Fruit fly (Drosophila melanogaster) whole organism, pupa: ENCODE measurements around the gene HIP-R.
"Not testable (repeated sequence)": the region's sequence is repeated elsewhere in the genome, so short reads cannot be mapped to it uniquely, and the experiment has no call there.

Experiments used
- CG10348 ChIP-seq: fragments of 200-800 bp; sonication (Bioruptor generic); IDR thresholded peaks from 2 replicates; pipeline ENCODE4 v1.3.6; 2022; ENCODE audit warnings: missing biosample characterization, missing genetic modification characterization
- CG12605 ChIP-seq: fragments of 200-800 bp; sonication (Bioruptor generic); IDR thresholded peaks from 2 replicates; pipeline ENCODE4 v1.3.6; 2022; ENCODE audit warnings: missing biosample characterization, missing genetic modification characterization
- CG13204 ChIP-seq: fragments of 200-800 bp; sonication (Bioruptor generic); optimal IDR thresholded peaks from 2 replicates; lab custom pipeline; 2018; ENCODE audit warnings: missing biosample characterization, mild to moderate bottlenecking, missing genetic modification characterization, moderate library complexity
- CG14655 ChIP-seq: fragments of 200-800 bp; sonication (Bioruptor generic); optimal IDR thresholded peaks from 3 replicates; lab custom pipeline; 2017; ENCODE audit warnings: mild to moderate bottlenecking, missing biosample characterization, missing genetic modification reagents, missing genetic modification characterization
- CG15710 ChIP-seq: fragments of 200-800 bp; sonication (Bioruptor generic); optimal IDR thresholded peaks from 2 replicates; lab custom pipeline; 2018; ENCODE audit warnings: missing biosample characterization, mild to moderate bottlenecking, missing genetic modification characterization, moderate library complexity
- CG17806 ChIP-seq: fragments of 200-800 bp; sonication (Bioruptor generic); optimal IDR thresholded peaks from 2 replicates; lab custom pipeline; 2018; ENCODE audit warnings: missing biosample characterization, mild to moderate bottlenecking, missing genetic modification characterization, moderate library complexity
- CG32121 ChIP-seq: fragments of 200-800 bp; sonication (Bioruptor generic); IDR thresholded peaks from 2 replicates; pipeline ENCODE4 v1.3.6; 2022; ENCODE audit warnings: missing biosample characterization, missing genetic modification characterization
- CG34367 ChIP-seq: fragments of 200-800 bp; sonication (Bioruptor generic); optimal IDR thresholded peaks from 2 replicates; lab custom pipeline; 2018; ENCODE audit warnings: missing biosample characterization, mild to moderate bottlenecking, missing genetic modification characterization
- CG4496 ChIP-seq: fragments of 200-800 bp; sonication (Bioruptor generic); IDR thresholded peaks from 3 replicates; pipeline ENCODE4 v1.3.6; 2022; ENCODE audit warnings: missing biosample characterization, missing genetic modification characterization
- CG8159 ChIP-seq: fragments of 200-800 bp; sonication (Bioruptor generic); optimal IDR thresholded peaks from 3 replicates; lab custom pipeline; 2018; ENCODE audit warnings: missing biosample characterization, mild to moderate bottlenecking, missing genetic modification characterization, moderate library complexity
- CG8301 ChIP-seq: fragments of 200-800 bp; sonication (Bioruptor generic); optimal IDR thresholded peaks from 2 replicates; lab custom pipeline; 2018; ENCODE audit warnings: missing biosample characterization, mild to moderate bottlenecking, missing genetic modification characterization
- CG9948 ChIP-seq: fragments of 200-800 bp; sonication (Bioruptor generic); optimal IDR thresholded peaks from 2 replicates; lab custom pipeline; 2018; ENCODE audit warnings: missing biosample characterization, mild to moderate bottlenecking, missing genetic modification characterization, moderate library complexity
- D1 ChIP-seq: fragments of 200-800 bp; sonication (Bioruptor generic); optimal IDR thresholded peaks from 2 replicates; lab custom pipeline; 2018; ENCODE audit warnings: missing biosample characterization, mild to moderate bottlenecking, missing genetic modification characterization, moderate library complexity
- EcR ChIP-seq: fragments of 200-800 bp; sonication (Bioruptor generic); optimal IDR thresholded peaks from 3 replicates; lab custom pipeline; 2019; ENCODE audit warnings: missing biosample characterization, missing genetic modification characterization, mild to moderate bottlenecking, moderate library complexity, missing genetic modification reagents
- Ets98B ChIP-seq: fragments of 200-800 bp; sonication (Bioruptor generic); IDR thresholded peaks from 2 replicates; pipeline ENCODE4 v1.3.6; 2022; ENCODE audit warnings: missing biosample characterization, missing genetic modification characterization
- Pif1A ChIP-seq: fragments of 200-800 bp; sonication (Bioruptor generic); optimal IDR thresholded peaks from 3 replicates; lab custom pipeline; 2016; ENCODE audit warnings: missing biosample characterization, missing genetic modification characterization
- Pif1B ChIP-seq: fragments of 200-800 bp; sonication (Bioruptor generic); optimal IDR thresholded peaks from 3 replicates; lab custom pipeline; 2016; ENCODE audit warnings: missing biosample characterization, missing genetic modification characterization
- Snoo ChIP-seq: fragments of 200-800 bp; sonication (Bioruptor generic); optimal IDR thresholded peaks from 3 replicates; lab custom pipeline; 2017; ENCODE audit warnings: missing biosample characterization, mild to moderate bottlenecking, missing genetic modification characterization, inconsistent platforms
- fd96Ca ChIP-seq: fragments of 200-800 bp; sonication (Bioruptor generic); IDR thresholded peaks from 3 replicates; pipeline ENCODE4 v1.3.6; 2022; ENCODE audit warnings: missing biosample characterization, missing genetic modification characterization
- gl ChIP-seq: fragments of 200-800 bp; sonication (Bioruptor generic); optimal IDR thresholded peaks from 2 replicates; lab custom pipeline; 2018; ENCODE audit warnings: missing biosample characterization, mild to moderate bottlenecking, missing genetic modification characterization
- rn ChIP-seq: fragments of 200-800 bp; sonication (Bioruptor generic); IDR thresholded peaks from 2 replicates; pipeline ENCODE4 v1.3.6; 2022; ENCODE audit warnings: missing biosample characterization, missing genetic modification characterization

Gene HIP-R

DNA sequence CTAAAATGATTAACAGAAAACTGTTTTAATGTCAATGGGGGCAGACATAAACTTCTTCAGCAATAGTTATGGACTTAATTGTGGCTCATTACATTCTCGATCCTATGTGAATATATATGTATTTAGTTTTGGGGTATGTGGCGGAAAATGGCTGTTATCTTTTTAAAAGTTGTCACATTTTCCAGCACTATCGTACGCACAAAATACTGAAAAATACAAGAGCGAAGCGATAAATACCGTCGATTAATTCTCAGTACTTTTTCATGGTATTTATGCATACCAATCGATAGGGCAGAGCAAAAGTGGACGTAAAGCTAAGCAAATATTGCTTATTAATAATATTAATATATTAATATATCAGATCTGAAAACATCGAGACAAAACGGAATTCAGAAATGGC lies at the start of gene HIP-R:
Gene HIP-R, plus strand, starts transcription at position 201 of the 400 bp plus-strand sequence.
- TF ChIP-seq CG12605, fd96Ca, rn (GFP tag; lab: Robert Waterston, UW): not testable (repeated sequence)

DNA sequence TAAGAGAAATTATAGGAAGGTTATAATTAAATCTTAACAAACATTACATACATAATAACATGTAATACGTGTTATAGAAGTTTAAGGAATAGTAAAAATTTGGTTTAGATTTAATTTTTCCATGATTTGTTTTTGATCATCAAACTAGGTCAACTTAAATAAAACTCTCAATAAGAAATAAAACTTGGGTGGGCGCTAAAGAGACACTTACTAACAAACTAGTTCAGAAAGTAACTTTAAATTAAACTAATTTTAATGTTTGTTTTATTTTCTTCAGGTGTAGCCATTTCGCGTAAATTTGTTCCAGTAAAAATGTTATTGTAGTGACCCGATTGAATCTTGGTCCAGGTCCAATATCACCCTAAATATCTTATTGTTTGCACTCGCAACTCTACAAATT lies 49.5 kb upstream of the HIP-R start:
- TF ChIP-seq gl (no peak), CG9948 (tag; lab: Kevin White, UChicago) (peak; percentile 15), D1 (no peak), CG8301 (tag; lab: Kevin White, UChicago) (no peak), CG4496 (GFP tag; lab: Robert Waterston, UW) (peak; percentile 43; the same call in 1 of the 3 replicates), CG12605 (GFP tag; lab: Robert Waterston, UW) (no peak), fd96Ca (GFP tag; lab: Robert Waterston, UW) (no peak), CG32121 (GFP tag; lab: Robert Waterston, UW) (peak; percentile 17; the same call in 1 of the 2 replicates), CG14655 (GFP tag; lab: Kevin White, UChicago) (peak; percentile 60), CG15710 (no peak), CG10348 (GFP tag; lab: Robert Waterston, UW) (no peak), EcR (GFP tag; lab: Kevin White, UChicago) (no peak), CG8159 (tag; lab: Kevin White, UChicago) (peak; percentile 10), Ets98B (GFP tag; lab: Robert Waterston, UW) (no peak), Pif1B (GFP tag; lab: Kevin White, UChicago) (no peak), Pif1A (GFP tag; lab: Kevin White, UChicago) (peak; percentile 33), CG34367 (tag; lab: Kevin White, UChicago) (no peak), Snoo (tag; lab: Kevin White, UChicago) (no peak), CG17806 (tag; lab: Kevin White, UChicago) (peak; percentile 32), CG13204 (GFP tag; lab: Kevin White, UChicago) (no peak), rn (GFP tag; lab: Robert Waterston, UW) (0 out of 2 replicates have a peak, but pooled peaks have one; percentile 14)

DNA sequence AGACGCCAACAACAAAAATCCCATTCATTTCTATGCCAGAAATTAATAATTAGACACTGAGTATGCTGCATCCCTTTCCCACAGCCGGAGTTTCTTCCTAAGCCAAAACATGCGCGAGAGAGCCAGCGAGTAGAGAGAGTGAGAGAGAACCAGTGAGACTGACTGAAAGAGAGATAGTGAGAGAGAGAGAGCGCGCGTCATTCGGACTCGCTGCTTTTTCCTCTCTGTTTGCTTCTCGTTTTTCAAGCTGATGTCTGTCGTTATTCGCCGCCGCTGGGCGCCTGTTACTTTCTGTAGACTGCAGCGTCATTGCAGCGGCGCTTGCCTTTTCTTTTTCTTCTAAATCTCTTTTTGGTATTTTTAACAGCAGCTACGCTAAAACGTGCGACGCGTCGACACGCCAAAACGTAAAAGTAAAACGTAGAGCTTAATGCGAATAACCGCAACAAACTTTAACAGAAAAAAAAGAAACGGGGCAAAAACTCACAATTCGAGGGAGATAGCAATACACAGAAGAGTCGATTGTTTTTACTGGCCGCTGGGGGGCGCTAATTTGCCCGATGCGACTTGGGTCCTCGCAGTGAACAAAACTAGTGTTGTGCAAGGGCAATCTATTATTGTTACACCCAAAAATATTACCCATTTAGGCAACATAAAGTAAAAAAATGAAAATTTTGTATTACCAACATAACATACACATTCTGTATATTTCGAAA lies 48.9 kb upstream of the HIP-R start:
- TF ChIP-seq CG15710 (peak; percentile 58), CG32121 (GFP tag; lab: Robert Waterston, UW) (no peak; the same call in 1 of the 2 replicates), Pif1B (GFP tag; lab: Kevin White, UChicago) (no peak), Snoo (tag; lab: Kevin White, UChicago) (peak; percentile 41), Ets98B (GFP tag; lab: Robert Waterston, UW) (peak; percentile 71), D1 (no peak), gl (peak; percentile 73), CG13204 (GFP tag; lab: Kevin White, UChicago) (peak; percentile 72), CG12605 (GFP tag; lab: Robert Waterston, UW) (peak; percentile 67), Pif1A (GFP tag; lab: Kevin White, UChicago) (no peak), CG8159 (tag; lab: Kevin White, UChicago) (peak; percentile 42), EcR (GFP tag; lab: Kevin White, UChicago) (peak; percentile 94), CG34367 (tag; lab: Kevin White, UChicago) (peak; percentile 59), CG4496 (GFP tag; lab: Robert Waterston, UW) (no peak; the same call in none of the 3 replicates), CG10348 (GFP tag; lab: Robert Waterston, UW) (no peak), CG14655 (GFP tag; lab: Kevin White, UChicago) (peak; percentile 46), CG9948 (tag; lab: Kevin White, UChicago) (no peak), CG8301 (tag; lab: Kevin White, UChicago) (peak; percentile 37), rn (GFP tag; lab: Robert Waterston, UW) (no peak; the same call in 1 of the 2 replicates), fd96Ca (GFP tag; lab: Robert Waterston, UW) (peak; percentile 78), CG17806 (tag; lab: Kevin White, UChicago) (peak; percentile 31)

DNA sequence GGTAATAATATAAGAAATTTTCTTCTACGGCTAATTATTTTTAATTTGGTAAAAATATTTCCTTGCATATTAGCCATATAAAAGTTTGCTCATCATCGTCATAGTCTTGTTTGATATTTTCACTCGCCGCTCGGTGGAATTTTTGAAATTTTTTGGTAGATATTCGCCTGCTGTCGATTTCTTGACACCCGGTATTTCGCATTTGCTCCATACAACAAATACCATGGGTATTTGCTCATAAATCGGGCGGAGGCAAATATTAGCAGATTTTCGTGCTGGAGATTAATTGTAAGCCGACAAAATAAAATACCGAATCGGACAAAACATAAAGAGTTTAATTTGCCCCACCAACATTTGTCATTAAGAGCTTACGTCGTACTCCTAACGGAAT lies 48.2 kb upstream of the HIP-R start:
- TF ChIP-seq Pif1B (GFP tag; lab: Kevin White, UChicago) (no peak), fd96Ca (GFP tag; lab: Robert Waterston, UW) (no peak), D1 (no peak), CG13204 (GFP tag; lab: Kevin White, UChicago) (no peak), CG34367 (tag; lab: Kevin White, UChicago) (no peak), CG4496 (GFP tag; lab: Robert Waterston, UW) (no peak), CG17806 (tag; lab: Kevin White, UChicago) (no peak), rn (GFP tag; lab: Robert Waterston, UW) (no peak), gl (no peak), CG8159 (tag; lab: Kevin White, UChicago) (no peak), CG10348 (GFP tag; lab: Robert Waterston, UW) (no peak), CG9948 (tag; lab: Kevin White, UChicago) (no peak), CG8301 (tag; lab: Kevin White, UChicago) (no peak), CG32121 (GFP tag; lab: Robert Waterston, UW) (no peak), Snoo (tag; lab: Kevin White, UChicago) (no peak), CG15710 (no peak), CG12605 (GFP tag; lab: Robert Waterston, UW) (no peak), EcR (GFP tag; lab: Kevin White, UChicago) (no peak)
